Worm (Caenorhabditis elegans) whole organism, L3 larva: ENCODE data around the gene K02G10.15.

ENCODE experiments used
- R02D3.7 ChIP-seq: fragments of 150-350 bp; optimal IDR thresholded peaks from 2 replicates; lab custom pipeline; 2014; ENCODE audit warnings: missing biosample characterization, missing genetic modification characterization
- ZK546.5 ChIP-seq: sonication (generic microtip); optimal IDR thresholded peaks from 2 replicates; lab custom pipeline; 2017; ENCODE audit warnings: missing biosample characterization, missing genetic modification characterization
- aly-2 ChIP-seq: fragments of 150-350 bp; optimal IDR thresholded peaks from 2 replicates; lab custom pipeline; 2014; ENCODE audit warnings: missing biosample characterization, missing genetic modification characterization
- ama-1 ChIP-seq: fragments of 150-350 bp; optimal IDR thresholded peaks from 2 replicates; lab custom pipeline; 2018
- ceh-16 ChIP-seq: sonication (generic microtip); optimal IDR thresholded peaks from 2 replicates; lab custom pipeline; 2017; ENCODE audit warnings: missing biosample characterization, missing genetic modification characterization
- ceh-28 ChIP-seq: fragments of 150-350 bp; optimal IDR thresholded peaks from 2 replicates; lab custom pipeline; 2014; ENCODE audit warnings: missing biosample characterization, missing genetic modification reagents, missing genetic modification characterization
- ceh-82 ChIP-seq: fragments of 150-350 bp; optimal IDR thresholded peaks from 2 replicates; lab custom pipeline; 2014; ENCODE audit warnings: missing biosample characterization, missing genetic modification characterization
- ceh-9 ChIP-seq: sonication (generic microtip); optimal IDR thresholded peaks from 2 replicates; lab custom pipeline; 2018; ENCODE audit warnings: missing biosample characterization, missing genetic modification characterization
- egl-27 ChIP-seq: sonication (generic microtip); optimal IDR thresholded peaks from 4 replicates; lab custom pipeline; 2017; ENCODE audit warnings: missing biosample characterization, missing genetic modification reagents, missing genetic modification characterization
- egl-5 ChIP-seq: fragments of 150-350 bp; optimal IDR thresholded peaks from 2 replicates; lab custom pipeline; 2017; ENCODE audit warnings: missing biosample characterization, missing genetic modification reagents, missing genetic modification characterization, inconsistent platforms
- elt-1 ChIP-seq: fragments of 150-350 bp; optimal IDR thresholded peaks from 2 replicates; lab custom pipeline; 2014; ENCODE audit warnings: missing biosample characterization, missing genetic modification characterization
- elt-2 ChIP-seq: sonication (generic microtip); optimal IDR thresholded peaks from 2 replicates; lab custom pipeline; 2016; ENCODE audit warnings: missing genetic modification reagents, mild to moderate bottlenecking, missing genetic modification characterization, missing compliant biosample characterization
- elt-3 ChIP-seq, 3 experiments: fragments of 150-350 bp in 1 of 3; sonication (generic microtip) in 2 of 3; optimal IDR thresholded peaks; 2 replicates in 2 of 3; 4 replicates in 1 of 3; lab custom pipeline; 2014 to 2017; ENCODE audit warnings: missing biosample characterization in 3 of 3, missing genetic modification characterization in 3 of 3
- eor-1 ChIP-seq, 2 experiments: fragments of 150-350 bp; optimal IDR thresholded peaks; 2 replicates each; lab custom pipeline; 2014 to 2018; ENCODE audit warnings: missing biosample characterization in 2 of 2, missing genetic modification characterization in 2 of 2
- fkh-2 ChIP-seq: fragments of 150-350 bp; optimal IDR thresholded peaks from 2 replicates; lab custom pipeline; 2014; ENCODE audit warnings: missing biosample characterization, missing genetic modification reagents, missing genetic modification characterization
- fos-1 ChIP-seq: fragments of 150-350 bp; optimal IDR thresholded peaks from 2 replicates; lab custom pipeline; 2014; ENCODE audit warnings: missing biosample characterization, missing genetic modification characterization
- hmg-11 ChIP-seq: sonication (generic microtip); optimal IDR thresholded peaks from 2 replicates; lab custom pipeline; 2016; ENCODE audit warnings: missing genetic modification characterization, missing compliant biosample characterization
- jun-1 ChIP-seq: fragments of 150-350 bp; optimal IDR thresholded peaks from 2 replicates; lab custom pipeline; 2014; ENCODE audit warnings: missing biosample characterization, missing genetic modification reagents, missing genetic modification characterization
- lin-15B ChIP-seq: fragments of 150-350 bp; optimal IDR thresholded peaks from 2 replicates; lab custom pipeline; 2014; ENCODE audit warnings: missing biosample characterization, missing genetic modification characterization
- lsy-12 ChIP-seq: sonication (generic microtip); optimal IDR thresholded peaks from 2 replicates; lab custom pipeline; 2016; ENCODE audit warnings: mild to moderate bottlenecking, missing genetic modification characterization, missing compliant biosample characterization
- mdl-1 ChIP-seq: fragments of 150-350 bp; optimal IDR thresholded peaks from 2 replicates; lab custom pipeline; 2014; ENCODE audit warnings: missing biosample characterization, missing genetic modification characterization
- mml-1 ChIP-seq: fragments of 150-350 bp; sonication (generic microtip); optimal IDR thresholded peaks from 3 replicates; lab custom pipeline; 2014; ENCODE audit warnings: missing biosample characterization, missing genetic modification characterization
- nfya-1 ChIP-seq: sonication (generic microtip); optimal IDR thresholded peaks from 2 replicates; lab custom pipeline; 2017; ENCODE audit warnings: missing genetic modification characterization, mild to moderate bottlenecking, missing compliant biosample characterization, antibody characterized with exemption, moderate library complexity; ENCODE audit not compliant: insufficient read depth
- nhr-11 ChIP-seq: fragments of 150-350 bp; optimal IDR thresholded peaks from 2 replicates; lab custom pipeline; 2014; ENCODE audit warnings: missing biosample characterization, missing genetic modification characterization
- nhr-12 ChIP-seq: fragments of 150-350 bp; optimal IDR thresholded peaks from 2 replicates; lab custom pipeline; 2014; ENCODE audit warnings: missing biosample characterization, missing genetic modification characterization
- nhr-23 ChIP-seq: fragments of 150-350 bp; optimal IDR thresholded peaks from 2 replicates; lab custom pipeline; 2014; ENCODE audit warnings: missing biosample characterization, missing genetic modification reagents, missing genetic modification characterization
- nhr-28 ChIP-seq: fragments of 150-350 bp; optimal IDR thresholded peaks from 2 replicates; lab custom pipeline; 2014; ENCODE audit warnings: missing biosample characterization, missing genetic modification characterization
- nhr-43 ChIP-seq: sonication (generic microtip); optimal IDR thresholded peaks from 2 replicates; lab custom pipeline; 2016; ENCODE audit warnings: mild to moderate bottlenecking, missing genetic modification characterization, missing compliant biosample characterization; ENCODE audit not compliant: poor library complexity, severe bottlenecking
- nhr-67 ChIP-seq: fragments of 150-350 bp; optimal IDR thresholded peaks from 2 replicates; lab custom pipeline; 2014; ENCODE audit warnings: missing biosample characterization, missing genetic modification characterization
- nhr-76 ChIP-seq: fragments of 150-350 bp; sonication (generic microtip); optimal IDR thresholded peaks from 5 replicates; lab custom pipeline; 2014; ENCODE audit warnings: missing biosample characterization, missing genetic modification characterization
- nhr-77 ChIP-seq: fragments of 150-350 bp; optimal IDR thresholded peaks from 2 replicates; lab custom pipeline; 2014; ENCODE audit warnings: missing biosample characterization, missing genetic modification characterization
- pha-4 ChIP-seq: fragments of 150-350 bp; optimal IDR thresholded peaks from 2 replicates; lab custom pipeline; 2014; ENCODE audit warnings: missing biosample characterization, missing genetic modification reagents, missing genetic modification characterization
- pqm-1 ChIP-seq: fragments of 150-350 bp; optimal IDR thresholded peaks from 2 replicates; lab custom pipeline; 2017; ENCODE audit warnings: missing biosample characterization, missing genetic modification characterization, inconsistent platforms
- sea-2 ChIP-seq: fragments of 150-350 bp; sonication (generic microtip); optimal IDR thresholded peaks from 4 replicates; lab custom pipeline; 2014; ENCODE audit warnings: missing biosample characterization, missing genetic modification reagents, missing genetic modification characterization
- skn-1 ChIP-seq: fragments of 150-350 bp; optimal IDR thresholded peaks from 2 replicates; lab custom pipeline; 2014; ENCODE audit warnings: missing biosample characterization, missing genetic modification characterization
- snpc-4 ChIP-seq: fragments of 150-350 bp; optimal IDR thresholded peaks from 2 replicates; lab custom pipeline; 2014; ENCODE audit warnings: missing biosample characterization, missing genetic modification characterization
- tbx-2 ChIP-seq: sonication (generic microtip); optimal IDR thresholded peaks from 2 replicates; lab custom pipeline; 2016; ENCODE audit warnings: mild to moderate bottlenecking, missing genetic modification characterization, missing compliant biosample characterization
- unc-39 ChIP-seq: sonication (generic microtip); optimal IDR thresholded peaks from 4 replicates; lab custom pipeline; 2017; ENCODE audit warnings: missing biosample characterization, missing genetic modification characterization
- zag-1 ChIP-seq: fragments of 150-350 bp; optimal IDR thresholded peaks from 2 replicates; lab custom pipeline; 2014; ENCODE audit warnings: missing biosample characterization, missing genetic modification characterization
- ztf-11 ChIP-seq: fragments of 150-350 bp; optimal IDR thresholded peaks from 2 replicates; lab custom pipeline; 2014; ENCODE audit warnings: missing biosample characterization, missing genetic modification characterization
- ztf-4 ChIP-seq: fragments of 150-350 bp; optimal IDR thresholded peaks from 2 replicates; lab custom pipeline; 2014; ENCODE audit warnings: missing biosample characterization, missing genetic modification characterization

K02G10.15 gene

DNA sequence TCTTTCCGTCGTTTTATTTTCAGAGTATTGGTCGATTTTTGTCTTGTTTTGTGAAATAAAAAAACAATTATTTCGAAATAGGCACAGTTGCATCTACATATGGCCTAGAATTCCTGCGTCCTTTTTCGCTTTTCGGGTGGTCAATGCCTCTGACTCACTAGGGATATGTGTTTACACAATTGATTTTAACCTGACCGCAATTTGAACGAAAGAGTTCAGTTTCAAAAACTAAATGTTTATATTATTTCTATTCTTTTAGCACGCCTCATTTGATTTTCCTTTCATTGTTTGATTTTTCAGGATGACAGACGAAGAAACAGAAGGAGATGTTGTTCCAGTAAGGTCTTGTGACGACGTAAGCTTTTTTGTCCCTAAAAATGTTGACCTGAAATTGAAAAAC, 14.7 kb downstream of the K02G10.15 start, which contains the start of gene mfsd-12:
TSS of gene mfsd-12 (plus strand) at position 301 of the 400 bp plus-strand sequence.
- peak; percentile 7 for TF ChIP-seq pha-4 (tag; lab: Kevin White, UChicago)
- TF ChIP-seq lsy-12 (tag; lab: Kevin White, UChicago) = no peak

DNA sequence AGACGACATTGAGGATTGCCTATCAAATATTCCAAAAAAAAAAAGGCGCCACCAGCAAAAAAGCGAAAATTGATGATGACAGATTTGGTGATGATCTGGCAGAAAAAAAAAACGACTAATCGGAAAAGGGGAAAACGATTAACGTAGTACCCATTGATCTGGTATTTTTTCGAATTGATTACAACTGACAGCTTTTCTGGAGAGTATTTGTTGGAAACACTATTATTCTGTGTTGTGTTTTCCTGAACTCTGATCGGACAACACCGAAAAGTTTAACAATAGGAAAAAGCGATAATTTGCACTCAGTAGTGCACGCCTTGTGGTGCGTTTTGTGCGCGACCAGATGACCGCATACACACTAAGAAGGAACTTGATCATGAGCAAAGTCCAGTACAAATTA, 17.9 kb downstream of the K02G10.15 start:
- TF ChIP-seq ztf-4 (tag; lab: Kevin White, UChicago) (no peak), nhr-12 (tag; lab: Kevin White, UChicago) (no peak), nhr-76 (tag; lab: Kevin White, UChicago) (no peak), hmg-11 (tag; lab: Kevin White, UChicago) (no peak), lin-15B (tag; lab: Kevin White, UChicago) (no peak), lsy-12 (tag; lab: Kevin White, UChicago) (no peak), R02D3.7 (tag; lab: Kevin White, UChicago) (no peak), eor-1 (tag; optimal IDR thresholded peaks at IDR 0.05; lab: Kevin White, UChicago) (no peak), ztf-11 (tag; lab: Kevin White, UChicago) (no peak), ceh-82 (no peak), mdl-1 (no peak), ceh-28 (tag; lab: Kevin White, UChicago) (no peak), ZK546.5 (no peak), nfya-1 (tag; lab: Kevin White, UChicago) (no peak), ama-1 (lab: Kevin White, UChicago) (no peak), ceh-16 (tag; lab: Kevin White, UChicago) (no peak)

DNA sequence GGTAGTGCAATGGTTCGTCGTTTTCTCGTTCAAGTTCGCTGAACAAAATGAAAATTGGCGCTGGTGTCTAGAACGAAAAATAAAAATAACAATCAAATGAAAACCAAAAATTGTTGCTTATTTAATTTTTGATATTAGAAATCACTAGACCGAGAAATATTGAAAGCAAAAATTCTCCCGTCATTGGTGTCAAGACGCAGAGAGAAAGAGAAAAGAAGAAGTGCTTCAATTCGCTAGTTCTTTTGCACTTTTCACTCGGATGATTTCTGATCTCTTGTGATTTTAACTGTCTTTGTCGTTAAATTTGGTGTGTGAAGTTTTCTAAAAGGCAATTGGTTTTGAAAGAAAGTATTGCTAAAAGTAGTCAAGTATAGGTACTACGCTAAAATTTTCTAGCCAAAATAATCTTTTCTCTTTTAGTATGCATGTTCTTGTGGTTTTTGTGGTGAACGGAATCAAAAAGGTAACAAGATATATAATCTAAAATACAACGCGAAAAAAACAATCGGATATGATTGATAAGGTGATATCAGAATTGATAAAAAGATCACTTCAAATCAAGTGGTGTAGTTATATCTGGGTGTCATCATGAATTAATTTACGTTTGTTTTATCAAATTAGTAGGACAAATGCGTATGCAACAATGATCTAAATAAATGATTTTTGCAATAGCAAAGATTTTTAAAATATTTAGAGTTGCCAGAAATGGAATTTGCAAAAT, 19.4 kb downstream of the K02G10.15 start:
- TF ChIP-seq aly-2 (tag; lab: Kevin White, UChicago) (no peak), skn-1 (tag; lab: Kevin White, UChicago) (no peak), ztf-4 (tag; lab: Kevin White, UChicago) (no peak), mdl-1 (no peak), ceh-16 (tag; lab: Kevin White, UChicago) (no peak), egl-5 (tag; lab: Kevin White, UChicago) (no peak), pqm-1 (tag; lab: Kevin White, UChicago) (peak; percentile 21), ceh-82 (no peak), nhr-77 (tag; lab: Kevin White, UChicago) (no peak), nhr-28 (tag; lab: Kevin White, UChicago) (no peak), nfya-1 (tag; lab: Kevin White, UChicago) (peak; percentile 33), ZK546.5 (no peak), nhr-11 (tag; lab: Kevin White, UChicago) (no peak), nhr-12 (tag; lab: Kevin White, UChicago) (no peak), snpc-4 (no peak), sea-2 (no peak), fkh-2 (tag; lab: Kevin White, UChicago) (no peak), elt-2 (tag; lab: Kevin White, UChicago) (peak; percentile 5), nhr-43 (tag; lab: Kevin White, UChicago) (no peak)

DNA sequence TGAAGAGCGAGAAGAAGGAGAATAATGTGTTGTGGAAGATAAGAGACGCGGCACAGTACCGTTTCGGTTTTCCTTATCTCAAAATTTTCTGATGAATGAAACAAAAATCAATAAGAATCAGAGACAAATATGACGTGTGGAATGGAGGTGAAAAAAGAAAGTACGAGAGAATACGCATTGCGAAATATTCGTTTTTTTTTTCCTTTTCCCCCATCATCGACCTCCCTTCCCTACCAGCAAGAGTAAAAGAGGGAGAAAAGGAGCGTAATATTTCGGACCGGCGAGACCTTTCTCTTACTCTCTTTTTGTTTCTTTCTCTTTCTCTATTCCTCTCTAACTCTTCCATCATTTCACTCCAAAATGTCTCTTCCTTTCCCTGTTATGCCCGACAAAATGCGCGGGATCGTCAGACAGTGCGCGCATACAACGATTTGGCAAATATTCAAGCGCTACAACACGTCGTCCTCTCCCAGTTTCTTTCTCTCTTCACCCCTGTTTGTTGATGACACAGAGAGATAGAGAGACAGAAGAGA, 20.2 kb downstream of the K02G10.15 start:
- TF ChIP-seq nhr-12 (tag; lab: Kevin White, UChicago) (no peak), ceh-9 (tag; lab: Kevin White, UChicago) (no peak), nhr-43 (tag; lab: Kevin White, UChicago) (peak; percentile 4), elt-3 (tag; optimal IDR thresholded peaks at IDR 0.05; lab: Kevin White, UChicago) (peak in 1 of 3 experiments; percentile 36), lsy-12 (tag; lab: Kevin White, UChicago) (no peak), nhr-67 (no peak), jun-1 (tag; lab: Kevin White, UChicago) (no peak), lin-15B (tag; lab: Kevin White, UChicago) (no peak), ZK546.5 (no peak), skn-1 (tag; lab: Kevin White, UChicago) (peak; percentile 23), nhr-23 (peak; percentile 62), eor-1 (tag; optimal IDR thresholded peaks at IDR 0.05; lab: Kevin White, UChicago) (no peak), nhr-77 (tag; lab: Kevin White, UChicago) (no peak), sea-2 (no peak), fos-1 (tag; lab: Kevin White, UChicago) (no peak), pqm-1 (tag; lab: Kevin White, UChicago) (peak; percentile 81), zag-1 (tag; lab: Kevin White, UChicago) (no peak), ceh-82 (no peak), tbx-2 (no peak), ceh-16 (tag; lab: Kevin White, UChicago) (no peak), pha-4 (tag; lab: Kevin White, UChicago) (peak; percentile 85), elt-1 (tag; lab: Kevin White, UChicago) (no peak), fkh-2 (tag; lab: Kevin White, UChicago) (no peak), egl-5 (tag; lab: Kevin White, UChicago) (no peak), nhr-28 (tag; lab: Kevin White, UChicago) (no peak), nfya-1 (tag; lab: Kevin White, UChicago) (peak; percentile 34), egl-27 (no peak), aly-2 (tag; lab: Kevin White, UChicago) (no peak), unc-39 (no peak), mml-1 (tag; lab: Kevin White, UChicago) (no peak), elt-2 (tag; lab: Kevin White, UChicago) (peak; percentile 88), ceh-28 (tag; lab: Kevin White, UChicago) (peak; percentile 61), ztf-11 (tag; lab: Kevin White, UChicago) (no peak)
